Fruit fly (Drosophila melanogaster) whole organism, adult: Measurements from ENCODE around the gene CG5568.

Experiments used
- Crg-1 ChIP-seq: fragments of 200-800 bp; sonication (Bioruptor generic); optimal IDR thresholded peaks from 2 replicates; lab custom pipeline; 2016; ENCODE audit warnings: missing biosample characterization, missing genetic modification characterization
- kay ChIP-seq: fragments of 200-800 bp; sonication (Bioruptor generic); peaks from one replicate; lab custom pipeline; 2016; ENCODE audit warnings: missing biosample characterization, missing genetic modification characterization, borderline replicate concordance

DNA sequence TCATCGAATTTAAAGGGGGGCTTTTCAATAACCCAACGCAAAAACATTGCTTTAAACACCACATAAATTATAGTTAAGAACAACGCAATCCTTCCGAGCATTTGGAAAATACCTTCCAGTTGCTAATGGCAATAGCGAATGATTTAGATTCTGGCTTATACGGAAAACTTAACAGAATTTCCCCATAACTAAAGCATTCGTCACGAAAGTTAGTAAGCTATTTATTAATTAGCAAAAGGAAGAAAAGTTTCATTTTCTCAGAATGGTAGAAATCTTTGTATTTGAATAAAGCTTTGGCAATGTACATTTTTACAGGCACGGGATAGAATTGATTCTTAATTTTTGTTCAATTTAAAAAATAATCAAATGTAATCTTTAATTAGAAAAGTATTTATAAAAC lies 32.7 kb downstream of the CG5568 start, which contains the start of gene CG32413:
- TF ChIP-seq kay (GFP tag; lab: Kevin White, UChicago) (no peak), Crg-1 (GFP tag; lab: Kevin White, UChicago) (no peak)
